Fruit fly (Drosophila melanogaster): Measurements from ENCODE around the gene Agpat4.
A peak's percentile ranks its signal among the peaks of the same experiment; 100 is the strongest.

Agpat4 gene

DNA sequence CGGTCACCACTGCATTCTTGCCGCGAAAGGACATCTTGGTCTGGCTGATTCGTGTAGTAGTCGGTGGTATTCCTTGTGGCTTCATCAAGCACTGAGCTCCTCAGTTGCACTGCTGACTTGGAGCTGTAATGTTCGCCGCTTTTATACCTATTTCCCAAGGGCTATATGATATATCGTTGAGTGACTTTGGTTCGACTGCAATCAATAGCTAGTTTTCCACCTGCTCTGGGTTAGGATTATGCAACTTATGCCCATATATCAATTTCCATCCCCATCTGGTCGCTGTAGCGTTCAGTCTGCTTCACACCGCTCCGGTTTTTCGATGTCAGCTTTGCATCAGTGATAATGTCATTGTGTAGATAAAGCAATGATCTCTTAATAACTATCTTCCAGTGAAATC is 27.2 kb downstream of the Agpat4 start, which contains the start of gene Pdh:
Gene Pdh (minus strand): TSS at position 101 of the 400 bp plus-strand sequence.
- TF ChIP-seq tai (GFP tag; optimal IDR thresholded peaks at IDR 0.05) (no peak), foxo (GFP tag; optimal IDR thresholded peaks at IDR 0.05) (no peak), br (GFP tag; optimal IDR thresholded peaks at IDR 0.05) (no peak), Jra (GFP tag; optimal IDR thresholded peaks at IDR 0.05) (no peak), Dif (GFP tag; optimal IDR thresholded peaks at IDR 0.05; ENCODE audit: partially characterized antibody) (no peak), Rel (GFP tag; optimal IDR thresholded peaks at IDR 0.05) (no peak), Rel (tag; optimal IDR thresholded peaks at IDR 0.05) (no peak), psq (GFP tag; optimal IDR thresholded peaks at IDR 0.05) (no peak), dsf (GFP tag; optimal IDR thresholded peaks at IDR 0.05; ENCODE audit: borderline replicate concordance) (no peak), CrebA (GFP tag; optimal IDR thresholded peaks at IDR 0.05; ENCODE audit: borderline replicate concordance) (no peak), N (GFP tag; optimal IDR thresholded peaks at IDR 0.05) (no peak), usp (GFP tag; optimal IDR thresholded peaks at IDR 0.05) (no peak), dl (GFP tag; optimal IDR thresholded peaks at IDR 0.05; ENCODE audit: insufficient read depth in 1 of 2, partially characterized antibody in 2 of 2) (no peak), HLH106 (tag; optimal IDR thresholded peaks at IDR 0.05) (no peak), sage (GFP tag; optimal IDR thresholded peaks at IDR 0.05) (no peak), ey (GFP tag; optimal IDR thresholded peaks at IDR 0.05) (no peak), h (GFP tag; optimal IDR thresholded peaks at IDR 0.05) (no peak)

DNA sequence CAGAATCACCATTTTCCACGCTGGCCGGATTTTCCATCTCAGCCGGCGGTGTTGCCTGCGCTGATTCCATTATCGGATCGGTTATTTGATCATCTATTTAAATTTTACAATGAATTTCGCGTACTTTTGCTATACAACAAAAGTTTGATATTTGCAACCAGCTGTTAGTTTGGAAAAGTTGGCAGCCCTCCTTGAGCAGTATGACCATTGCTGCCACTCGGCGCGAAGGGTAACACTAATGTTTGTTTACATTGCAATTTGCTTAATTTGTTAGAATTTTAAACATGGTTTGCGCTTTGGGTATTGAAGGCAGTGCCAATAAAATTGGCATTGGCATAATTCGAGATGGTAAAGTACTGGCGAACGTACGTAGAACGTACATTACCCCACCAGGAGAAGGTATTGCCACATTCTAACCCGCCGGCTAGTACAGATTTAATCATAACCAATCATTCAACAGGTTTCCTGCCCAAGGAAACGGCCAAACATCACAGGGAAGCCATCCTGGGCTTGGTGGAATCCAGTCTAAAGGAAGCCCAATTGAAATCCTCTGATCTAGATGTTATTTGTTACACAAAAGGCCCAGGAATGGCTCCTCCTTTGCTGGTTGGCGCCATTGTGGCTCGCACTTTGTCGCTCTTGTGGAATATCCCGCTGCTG is 29.5 kb downstream of the Agpat4 start, which contains the start of the genes Golgin104 and Tcs3:
Gene Golgin104 (minus strand): TSS at position 182 of the 660 bp plus-strand sequence.
Gene Tcs3 (plus strand): TSS at position 222 of the 660 bp plus-strand sequence.
- no peak for TF ChIP-seq Rel (GFP tag; optimal IDR thresholded peaks at IDR 0.05)
- peak; percentile 60 for TF ChIP-seq Rel (tag; optimal IDR thresholded peaks at IDR 0.05)
- no peak for TF ChIP-seq sage (GFP tag; optimal IDR thresholded peaks at IDR 0.05)

DNA sequence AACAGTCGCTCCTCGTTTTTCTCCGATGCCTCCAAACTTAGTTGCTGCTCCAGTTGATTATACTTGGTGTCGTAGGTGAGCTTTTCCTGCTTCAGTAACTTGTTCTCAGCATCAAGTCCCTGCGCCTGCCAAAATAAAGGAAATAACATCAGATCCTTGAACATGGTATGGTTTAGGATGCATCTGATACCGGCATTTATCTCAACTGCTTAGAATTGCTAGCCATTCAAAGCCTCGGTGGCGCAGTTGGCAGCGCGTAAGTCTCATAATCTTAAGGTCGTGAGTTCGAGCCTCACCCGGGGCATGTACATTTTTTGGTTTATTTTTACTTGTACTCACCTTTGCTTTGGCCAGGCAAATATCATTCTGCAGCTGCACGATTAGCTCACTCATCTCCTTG is 31.7 kb downstream of the Agpat4 start:
- TF ChIP-seq CG32264 (GFP tag; optimal IDR thresholded peaks at IDR 0.05): no peak
- TF ChIP-seq psq (GFP tag; optimal IDR thresholded peaks at IDR 0.05): no peak
- TF ChIP-seq usp (GFP tag; optimal IDR thresholded peaks at IDR 0.05): no peak
- no peak for TF ChIP-seq dmrt93B (GFP tag; optimal IDR thresholded peaks at IDR 0.05)
- TF ChIP-seq ey (GFP tag; optimal IDR thresholded peaks at IDR 0.05): no peak
- TF ChIP-seq OdsH (GFP tag; optimal IDR thresholded peaks at IDR 0.05): no peak
- no peak for TF ChIP-seq tai (GFP tag; optimal IDR thresholded peaks at IDR 0.05)
- no peak for TF ChIP-seq pan (optimal IDR thresholded peaks at IDR 0.05)

DNA sequence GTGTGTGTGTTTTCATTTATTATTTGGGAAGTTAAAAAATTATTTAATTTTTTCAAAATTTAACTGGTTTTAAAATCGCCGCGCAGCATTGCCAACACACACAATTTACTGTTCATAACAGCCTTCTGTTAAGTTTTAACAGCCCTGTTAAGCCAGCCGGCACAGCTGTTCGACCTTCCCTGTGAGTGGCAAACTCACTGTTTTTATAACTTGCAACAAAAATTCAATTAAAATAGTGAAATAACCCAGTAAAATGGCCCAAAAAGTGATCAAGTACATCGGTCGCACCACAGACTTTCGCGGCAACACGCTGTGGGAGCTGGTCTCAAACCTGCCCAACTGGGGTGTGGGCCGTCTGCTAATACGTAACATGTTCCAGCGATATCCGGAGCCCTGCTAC is 33.5 kb downstream of the Agpat4 start, which contains the start of gene mRpS34:
Gene mRpS34 (plus strand): TSS at position 161 of the 400 bp plus-strand sequence.
- TF ChIP-seq woc (GFP tag; optimal IDR thresholded peaks at IDR 0.05) (no peak), brk (GFP tag; optimal IDR thresholded peaks at IDR 0.05) (no peak), OdsH (GFP tag; optimal IDR thresholded peaks at IDR 0.05) (no peak), Sp1 (GFP tag; optimal IDR thresholded peaks at IDR 0.05) (no peak), N (GFP tag; optimal IDR thresholded peaks at IDR 0.05) (no peak), foxo (GFP tag; optimal IDR thresholded peaks at IDR 0.05) (no peak), br (GFP tag; optimal IDR thresholded peaks at IDR 0.05) (no peak), Dif (GFP tag; optimal IDR thresholded peaks at IDR 0.05; ENCODE audit: partially characterized antibody) (no peak), CrebA (GFP tag; optimal IDR thresholded peaks at IDR 0.05; ENCODE audit: borderline replicate concordance) (no peak)

DNA sequence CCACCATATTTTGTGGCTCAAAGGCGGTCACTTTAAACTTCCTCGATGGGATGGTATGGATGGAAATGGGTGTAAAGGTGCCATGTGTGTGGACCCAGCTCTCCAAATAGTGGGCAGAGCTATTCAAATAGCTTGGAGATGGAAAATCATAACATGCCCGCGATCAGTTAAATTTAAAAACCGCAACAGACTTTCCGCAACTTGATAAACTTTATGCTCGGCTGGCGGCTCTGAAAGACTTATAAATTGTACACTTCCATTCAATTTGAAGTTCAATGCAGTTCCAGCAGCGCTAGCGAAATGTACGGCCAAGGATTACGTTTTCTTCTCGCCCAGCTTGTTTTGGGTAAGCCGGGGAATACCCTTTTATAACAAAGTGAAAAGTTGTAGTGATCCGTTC is 35.3 kb downstream of the Agpat4 start, which contains the start of gene CG33257:
Gene CG33257 (plus strand): TSS at position 301 of the 400 bp plus-strand sequence.
- TF ChIP-seq Hnf4 (GFP tag; optimal IDR thresholded peaks at IDR 0.05) (no peak), CG32264 (GFP tag; optimal IDR thresholded peaks at IDR 0.05) (no peak), woc (GFP tag; optimal IDR thresholded peaks at IDR 0.05) (no peak), h (GFP tag; optimal IDR thresholded peaks at IDR 0.05) (no peak), Hr83 (GFP tag; optimal IDR thresholded peaks at IDR 0.05; ENCODE audit: poor library complexity, severe bottlenecking) (no peak), Hr78 (GFP tag; optimal IDR thresholded peaks at IDR 0.05) (no peak), jim (GFP tag; optimal IDR thresholded peaks at IDR 0.05) (no peak), foxo (GFP tag; optimal IDR thresholded peaks at IDR 0.05) (no peak)

Data from whole organism, wandering third instar larva.